Worm (Caenorhabditis elegans) whole organism, mixed stage, embryonic: ENCODE measurements around the gene W08G11.5.

Experiments used
- cnd-1 ChIP-seq: fragments of 200-800 bp; sonication (Bioruptor generic); optimal IDR thresholded peaks from 2 replicates; lab custom pipeline; 2018; ENCODE audit warnings: mild to moderate bottlenecking, missing genetic modification characterization, missing compliant biosample characterization
- drap-1 ChIP-seq: fragments of 200-800 bp; sonication (Bioruptor generic); optimal IDR thresholded peaks from 3 replicates; lab custom pipeline; 2018; ENCODE audit warnings: mild to moderate bottlenecking, missing genetic modification characterization, missing compliant biosample characterization
- unc-62 ChIP-seq: fragments of 150-350 bp; optimal IDR thresholded peaks from 2 replicates; lab custom pipeline; 2014; ENCODE audit warnings: missing biosample characterization, missing genetic modification reagents, missing genetic modification characterization

DNA sequence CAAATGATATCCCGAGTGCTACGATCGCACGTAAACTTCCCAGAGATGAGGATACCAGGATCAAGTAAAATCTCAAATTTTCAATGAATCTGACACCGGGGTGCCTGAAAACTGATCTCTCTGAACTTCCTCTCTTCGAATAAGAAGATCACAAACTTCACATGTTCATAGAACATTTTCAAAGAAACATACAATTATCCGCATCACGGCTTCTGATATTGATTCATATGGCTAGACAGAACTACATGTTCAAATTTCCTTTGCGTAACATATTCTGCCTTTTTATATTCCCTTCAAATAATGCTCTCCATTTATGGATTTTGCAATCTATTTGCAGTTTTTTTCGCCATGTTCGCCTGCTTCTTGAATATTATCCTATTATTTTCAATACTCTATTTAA lies 49.2 kb downstream of the W08G11.5 start, which contains the start of gene srbc-83:
- TF ChIP-seq drap-1 (no peak), unc-62 (GFP tag; lab: Kevin White, UChicago) (no peak), cnd-1 (tag; lab: Kevin White, UChicago) (no peak)
